Fruit fly (Drosophila melanogaster) whole organism: ENCODE measurements around the gene Ndc1.

Experiments
- EcR ChIP-seq, 2 experiments: fragments of >200 bp; optimal IDR thresholded peaks; 2 replicates each; lab custom pipeline; 2017; ENCODE audit warnings: missing biosample characterization in 2 of 2, missing genetic modification characterization in 2 of 2, missing genetic modification reagents in 2 of 2
- pan ChIP-seq: fragments of >200 bp; optimal IDR thresholded peaks from 2 replicates; lab custom pipeline; 2017
- psq ChIP-seq: fragments of >200 bp; optimal IDR thresholded peaks from 2 replicates; lab custom pipeline; 2017

DNA sequence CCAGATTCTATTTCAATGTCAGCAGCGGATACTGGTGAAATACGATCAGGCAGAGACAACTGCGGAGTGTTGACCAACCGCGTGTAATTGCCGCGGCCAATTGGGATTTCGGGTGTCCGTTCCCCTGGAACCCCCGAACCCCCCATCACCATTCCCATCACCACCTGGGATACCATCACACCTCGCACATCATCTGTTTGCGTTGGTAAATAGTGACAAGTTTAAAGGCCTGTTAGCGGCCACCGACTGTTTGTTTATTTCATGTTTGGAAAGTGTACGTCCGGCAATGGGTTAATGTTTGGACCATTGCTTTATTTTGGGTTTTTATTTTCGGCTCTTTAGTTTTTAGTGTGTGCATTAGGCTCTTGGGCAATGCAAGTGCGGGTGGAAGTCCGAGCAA lies 22.8 kb downstream of the Ndc1 start:
- TF ChIP-seq pan (lab: Kevin White, UChicago) (no peak), psq (no peak), EcR (GFP tag; optimal IDR thresholded peaks at IDR 0.05; lab: Kevin White, UChicago) (no peak)
